Worm (Caenorhabditis elegans) whole organism, late embryonic: ENCODE measurements around the gene tbc-1.

ENCODE experiments used
- K02D7.2 ChIP-seq: sonication (generic microtip); optimal IDR thresholded peaks from 2 replicates; lab custom pipeline; 2017; ENCODE audit warnings: mild to moderate bottlenecking, missing genetic modification characterization, missing compliant biosample characterization
- nfya-1 ChIP-seq: sonication (generic microtip); optimal IDR thresholded peaks from 2 replicates; lab custom pipeline; 2017; ENCODE audit warnings: missing genetic modification characterization, mild to moderate bottlenecking, missing compliant biosample characterization, antibody characterized with exemption, moderate library complexity
- nhr-11 ChIP-seq: fragments of 150-350 bp; optimal IDR thresholded peaks from 2 replicates; lab custom pipeline; 2014; ENCODE audit warnings: missing biosample characterization, missing genetic modification characterization

DNA sequence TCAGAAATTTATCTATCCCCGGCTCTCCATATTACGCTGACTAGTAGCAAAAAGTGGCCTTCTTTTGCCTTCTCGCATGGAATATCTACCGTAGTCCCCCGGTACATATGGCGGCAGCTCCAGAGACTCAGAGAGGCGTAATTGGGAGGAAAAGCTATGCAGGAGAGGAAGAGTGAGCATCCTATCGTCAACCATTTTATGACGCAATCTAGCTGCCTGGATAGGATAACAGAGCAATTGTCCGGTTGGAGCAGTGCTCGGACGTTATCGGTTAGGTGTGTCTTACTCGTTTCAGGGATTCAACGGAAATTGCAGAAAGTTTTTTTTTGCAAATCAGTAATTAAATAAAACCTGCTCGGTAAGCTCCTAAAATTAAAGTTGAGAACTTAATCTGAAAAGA, 13.4 kb upstream of the tbc-1 start:
- TF ChIP-seq nfya-1, result no peak
- TF ChIP-seq nhr-11 (tag; lab: Kevin White, UChicago), result no peak
- no peak for TF ChIP-seq K02D7.2
